Worm (Caenorhabditis elegans) whole organism, late embryonic: Measurements from ENCODE around the gene mdt-11.

Experiments
- C38D4.7 ChIP-seq: fragments of 200-800 bp; sonication (Bioruptor generic); optimal IDR thresholded peaks from 2 replicates; lab custom pipeline; 2018; ENCODE audit warnings: mild to moderate bottlenecking, missing genetic modification characterization, moderate library complexity, missing compliant biosample characterization
- ceh-14 ChIP-seq: sonication (generic microtip); optimal IDR thresholded peaks from 2 replicates; lab custom pipeline; 2016; ENCODE audit warnings: missing genotype, missing genetic modification characterization, missing compliant biosample characterization
- dmd-4 ChIP-seq: sonication (generic microtip); optimal IDR thresholded peaks from 2 replicates; lab custom pipeline; 2016; ENCODE audit warnings: borderline replicate concordance, missing genetic modification characterization, missing compliant biosample characterization
- dve-1 ChIP-seq: sonication (generic microtip); optimal IDR thresholded peaks from 2 replicates; lab custom pipeline; 2017; ENCODE audit warnings: antibody characterized with exemption, mild to moderate bottlenecking, missing genetic modification characterization, missing compliant biosample characterization
- elt-2 ChIP-seq: sonication (generic microtip); optimal IDR thresholded peaks from 2 replicates; lab custom pipeline; 2016; ENCODE audit warnings: missing genetic modification reagents, missing genetic modification characterization, missing compliant biosample characterization
- fkh-10 ChIP-seq: fragments of 150-350 bp; optimal IDR thresholded peaks from 2 replicates; lab custom pipeline; 2014; ENCODE audit warnings: missing biosample characterization, missing genetic modification reagents, missing genetic modification characterization
- nhr-11 ChIP-seq: fragments of 150-350 bp; optimal IDR thresholded peaks from 2 replicates; lab custom pipeline; 2014; ENCODE audit warnings: missing biosample characterization, missing genetic modification characterization
- nhr-232 ChIP-seq: sonication (generic microtip); optimal IDR thresholded peaks from 2 replicates; lab custom pipeline; 2016; ENCODE audit warnings: missing genetic modification characterization, missing compliant biosample characterization
- pat-9 ChIP-seq: fragments of 200-800 bp; sonication (Bioruptor generic); optimal IDR thresholded peaks from 2 replicates; lab custom pipeline; 2018; ENCODE audit warnings: mild to moderate bottlenecking, missing genetic modification characterization, moderate library complexity, missing compliant biosample characterization
- pha-4 ChIP-seq: fragments of 150-350 bp; optimal IDR thresholded peaks from 2 replicates; lab custom pipeline; 2018; ENCODE audit warnings: missing biosample characterization, missing genetic modification reagents, missing genetic modification characterization
- tbx-2 ChIP-seq: sonication (generic microtip); optimal IDR thresholded peaks from 2 replicates; lab custom pipeline; 2016; ENCODE audit warnings: missing genetic modification characterization, missing compliant biosample characterization
- ttx-3 ChIP-seq: sonication (generic microtip); optimal IDR thresholded peaks from 2 replicates; lab custom pipeline; 2016; ENCODE audit warnings: missing genetic modification reagents, missing genetic modification characterization, missing compliant biosample characterization

ce11 chrIII:5047740-5048139 lies 26.7 kb downstream of the mdt-11 start, which contains the start of gene C45G9.5:
- TF ChIP-seq ceh-14 (no peak), elt-2 (tag; lab: Kevin White, UChicago) (no peak), tbx-2 (tag; lab: Kevin White, UChicago) (no peak), pha-4 (tag; lab: Kevin White, UChicago) (no peak), fkh-10 (GFP tag; lab: Kevin White, UChicago) (no peak), nhr-232 (tag; lab: Kevin White, UChicago) (no peak), pat-9 (no peak), C38D4.7 (GFP tag; lab: Kevin White, UChicago) (no peak), ttx-3 (tag; lab: Kevin White, UChicago) (no peak), dve-1 (tag; lab: Kevin White, UChicago) (no peak), nhr-11 (tag; lab: Kevin White, UChicago) (no peak), dmd-4 (no peak)
